Fruit fly (Drosophila melanogaster): ENCODE results near the gene Hr4.
A peak's percentile ranks its signal among the peaks of the same experiment; 100 is the strongest.

DNA sequence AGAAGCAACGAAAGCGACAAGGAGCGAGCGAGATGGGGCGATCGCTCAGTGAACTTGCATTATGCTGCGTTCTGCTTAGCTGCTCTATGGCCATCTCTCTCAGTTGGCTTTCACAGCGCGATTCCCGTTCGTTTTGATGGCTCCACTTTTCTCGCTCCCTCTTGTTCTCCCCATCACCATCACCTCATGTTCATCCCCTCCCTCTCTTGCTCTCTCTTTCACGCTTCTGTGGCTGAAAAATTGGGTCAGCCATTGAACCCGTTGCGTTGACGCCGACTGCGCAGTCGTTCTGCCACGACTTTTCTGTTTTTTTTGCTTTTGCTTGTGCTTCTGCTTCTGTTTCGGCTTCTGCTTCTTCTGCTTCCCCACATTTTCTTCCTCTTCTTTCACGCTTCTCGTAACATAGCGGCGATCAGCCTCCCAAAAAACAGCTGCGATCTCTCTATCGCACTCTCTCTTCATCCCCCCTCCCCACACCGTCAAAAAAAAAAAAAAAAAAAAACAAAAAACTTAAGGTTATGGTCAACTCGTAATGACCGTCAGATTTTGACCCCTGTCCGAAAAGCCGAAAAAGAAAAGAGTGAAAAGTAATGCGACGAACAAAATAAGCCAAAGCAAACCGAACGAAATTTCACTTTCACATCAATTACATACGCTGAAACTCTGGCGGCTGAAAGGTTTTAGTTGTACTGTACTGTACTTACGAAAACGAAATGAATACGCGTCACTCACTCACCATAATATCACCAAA, 29.0 kb downstream of the Hr4 start:
- TF ChIP-seq pan (optimal IDR thresholded peaks at IDR 0.05) = no peak
- peak; percentile 78 to 83 for TF ChIP-seq EcR (GFP tag; optimal IDR thresholded peaks at IDR 0.05)
- TF ChIP-seq psq (optimal IDR thresholded peaks at IDR 0.05) = no peak
- TF ChIP-seq usp (GFP tag; optimal IDR thresholded peaks at IDR 0.05) = no peak
- TF ChIP-seq CG8478 (optimal IDR thresholded peaks at IDR 0.05) = peak; percentile 20
